Worm (Caenorhabditis elegans): ENCODE measurements around the gene ZK1058.3.

Gene ZK1058.3

DNA sequence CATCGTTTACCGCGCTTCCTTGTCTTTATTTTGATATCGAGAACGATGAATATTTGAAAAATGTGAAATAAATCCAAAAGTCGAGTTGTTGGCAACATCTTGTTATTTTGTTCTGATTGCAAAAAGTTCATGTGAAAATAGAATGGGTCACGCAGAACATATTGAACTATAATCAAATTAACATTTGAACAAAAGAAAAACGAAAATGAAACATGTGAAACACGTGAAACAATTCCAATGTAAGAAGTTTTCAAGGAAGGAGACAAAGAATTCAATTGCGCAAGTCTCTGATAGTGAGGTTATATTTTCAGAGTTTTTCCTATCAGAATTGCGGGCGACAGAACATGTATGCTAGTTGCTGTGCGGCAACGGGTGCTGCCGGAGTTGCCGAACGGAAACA is 12.8 kb downstream of the ZK1058.3 start, which contains the start of gene F37A8.2:
Gene F37A8.2, minus strand, starts transcription at position 101 of the 400 bp plus-strand sequence.
- no peak for TF ChIP-seq pes-1 (GFP tag; IDR thresholded peaks at IDR 0.05)
- no peak for TF ChIP-seq ceh-36 (tag; optimal IDR thresholded peaks at IDR 0.05)
- TF ChIP-seq tbx-11 (GFP tag; IDR thresholded peaks at IDR 0.05): no peak
- TF ChIP-seq B0310.2 (tag; optimal IDR thresholded peaks at IDR 0.05): no peak
- TF ChIP-seq tbx-37 (GFP tag; conservative IDR thresholded peaks at IDR 0.05): no peak
- no peak for TF ChIP-seq ets-7 (tag; optimal IDR thresholded peaks at IDR 0.05)
- TF ChIP-seq ama-1 (optimal IDR thresholded peaks at IDR 0.05): no peak
- TF ChIP-seq F13C5.2 (tag; optimal IDR thresholded peaks at IDR 0.05): no peak
- TF ChIP-seq hmg-4 (GFP tag; optimal IDR thresholded peaks at IDR 0.05): no peak
- TF ChIP-seq hnd-1 (tag; optimal IDR thresholded peaks at IDR 0.05): no peak
- no peak for TF ChIP-seq ceh-13 (GFP tag; optimal IDR thresholded peaks at IDR 0.05)

DNA sequence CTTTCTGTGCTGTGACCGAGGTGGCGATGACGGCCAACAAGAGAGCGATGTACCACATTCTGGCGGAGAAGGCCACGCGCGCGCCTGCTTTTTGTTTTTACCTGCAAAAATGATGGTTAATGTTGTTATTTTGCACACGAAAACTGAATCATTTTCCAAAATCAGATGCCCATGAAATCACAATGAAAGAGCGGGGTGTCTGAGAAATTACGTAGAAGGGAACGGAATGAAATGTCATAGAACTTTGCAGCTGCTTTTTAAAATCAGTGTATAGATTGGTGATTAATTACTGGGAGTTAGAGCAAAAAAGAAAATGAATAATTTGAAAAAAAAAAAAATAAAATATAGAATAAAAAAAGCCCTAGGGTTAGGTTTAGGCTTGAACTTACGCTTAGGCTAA is 17.1 kb downstream of the ZK1058.3 start, which contains the start of gene npl-10:
Gene npl-10, minus strand, starts transcription at position 101 of the 400 bp plus-strand sequence.
- TF ChIP-seq tbx-11 (GFP tag; IDR thresholded peaks at IDR 0.05) (no peak), pes-1 (GFP tag; IDR thresholded peaks at IDR 0.05) (no peak)

DNA sequence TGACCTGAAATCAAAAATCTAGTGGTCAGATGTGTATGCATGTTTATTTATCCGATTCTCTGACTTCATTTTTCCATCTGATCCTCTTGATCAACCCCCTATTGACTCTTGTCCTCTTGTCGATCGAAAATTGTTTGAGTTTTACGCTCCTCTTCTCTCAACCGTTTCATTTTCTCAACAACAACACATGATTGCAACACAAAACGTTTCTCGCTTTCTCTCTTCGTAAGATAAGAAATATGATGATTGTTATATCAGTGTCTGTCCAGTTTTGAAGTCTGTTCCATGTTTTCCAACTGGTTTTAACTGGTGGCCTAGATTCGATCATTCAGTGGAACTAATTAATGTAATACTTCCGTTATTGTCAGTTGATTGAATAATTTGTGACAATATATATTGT is 33.4 kb downstream of the ZK1058.3 start:
- TF ChIP-seq B0310.2 (tag; optimal IDR thresholded peaks at IDR 0.05) (no peak), sea-1 (GFP tag; conservative IDR thresholded peaks at IDR 0.05) (no peak), scrt-1 (GFP tag; IDR thresholded peaks at IDR 0.05) (no peak), tra-4 (tag; optimal IDR thresholded peaks at IDR 0.05) (no peak), hmg-4 (GFP tag; optimal IDR thresholded peaks at IDR 0.05) (no peak), flt-1 (GFP tag; IDR thresholded peaks at IDR 0.05) (no peak), hnd-1 (tag; optimal IDR thresholded peaks at IDR 0.05) (no peak), aly-1 (tag; optimal IDR thresholded peaks at IDR 0.05) (no peak), F13C5.2 (tag; optimal IDR thresholded peaks at IDR 0.05) (no peak), ama-1 (optimal IDR thresholded peaks at IDR 0.05) (no peak), pes-1 (GFP tag; IDR thresholded peaks at IDR 0.05) (no peak), ceh-13 (GFP tag; optimal IDR thresholded peaks at IDR 0.05) (no peak), tbx-37 (GFP tag; conservative IDR thresholded peaks at IDR 0.05) (no peak), ets-7 (tag; optimal IDR thresholded peaks at IDR 0.05) (no peak), tbx-11 (GFP tag; IDR thresholded peaks at IDR 0.05) (no peak), hmbx-1 (tag; optimal IDR thresholded peaks at IDR 0.05) (no peak), ceh-36 (tag; optimal IDR thresholded peaks at IDR 0.05) (no peak)

DNA sequence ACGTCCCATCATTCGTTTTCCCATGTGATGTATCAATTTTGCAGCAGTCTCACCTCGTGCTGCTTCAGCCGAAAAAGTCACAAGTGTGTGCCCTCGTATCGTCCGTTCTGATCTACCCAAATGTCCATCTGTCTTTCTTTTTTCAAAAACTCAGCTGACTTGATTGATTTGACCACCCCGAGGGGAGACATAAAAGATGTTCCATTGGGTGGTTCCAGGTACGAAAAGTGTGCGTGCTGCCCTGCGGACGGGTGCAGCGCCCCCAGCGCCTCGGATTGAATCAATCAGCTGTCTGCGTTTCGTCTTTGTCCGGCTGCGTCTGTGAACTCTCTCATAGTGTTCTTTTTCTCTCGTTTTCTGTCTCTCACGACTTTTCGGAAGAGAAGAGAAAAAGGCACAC is 34.6 kb downstream of the ZK1058.3 start:
- TF ChIP-seq flt-1 (GFP tag; IDR thresholded peaks at IDR 0.05) (no peak), hnd-1 (tag; optimal IDR thresholded peaks at IDR 0.05) (no peak), ceh-13 (GFP tag; optimal IDR thresholded peaks at IDR 0.05) (no peak)

DNA sequence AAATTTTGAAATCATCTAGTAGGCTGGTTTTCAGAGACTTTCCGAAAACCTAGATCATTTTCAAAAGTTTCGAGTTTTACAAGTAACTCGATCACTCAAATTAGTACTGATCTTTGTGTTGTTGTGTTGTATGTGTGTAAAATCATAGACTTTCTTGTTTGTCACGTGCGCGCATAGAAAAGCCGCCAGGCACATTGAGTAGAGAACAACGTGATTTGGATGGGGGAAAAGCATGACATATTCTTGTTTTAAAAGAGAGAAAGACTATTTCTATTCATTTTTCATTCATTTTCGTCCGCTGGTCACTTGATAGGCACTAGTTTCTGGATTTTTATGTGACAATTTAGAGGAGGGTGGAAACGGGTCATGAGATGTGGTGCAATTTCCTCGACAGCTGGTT is 35.6 kb downstream of the ZK1058.3 start:
- TF ChIP-seq sea-1 (GFP tag; conservative IDR thresholded peaks at IDR 0.05): no peak
- TF ChIP-seq ceh-13 (GFP tag; optimal IDR thresholded peaks at IDR 0.05): no peak
- no peak for TF ChIP-seq hmbx-1 (tag; optimal IDR thresholded peaks at IDR 0.05)
- no peak for TF ChIP-seq hnd-1 (tag; optimal IDR thresholded peaks at IDR 0.05)
- TF ChIP-seq pes-1 (GFP tag; IDR thresholded peaks at IDR 0.05): no peak
- no peak for TF ChIP-seq ama-1 (optimal IDR thresholded peaks at IDR 0.05)
- TF ChIP-seq F13C5.2 (tag; optimal IDR thresholded peaks at IDR 0.05): no peak
- no peak for TF ChIP-seq flt-1 (GFP tag; IDR thresholded peaks at IDR 0.05)
- no peak for TF ChIP-seq tbx-37 (GFP tag; conservative IDR thresholded peaks at IDR 0.05)
- TF ChIP-seq aly-1 (tag; optimal IDR thresholded peaks at IDR 0.05): no peak
- no peak for TF ChIP-seq B0310.2 (tag; optimal IDR thresholded peaks at IDR 0.05)
- no peak for TF ChIP-seq tra-4 (tag; optimal IDR thresholded peaks at IDR 0.05)
- no peak for TF ChIP-seq ceh-36 (tag; optimal IDR thresholded peaks at IDR 0.05)
- no peak for TF ChIP-seq scrt-1 (GFP tag; IDR thresholded peaks at IDR 0.05)
- no peak for TF ChIP-seq tbx-11 (GFP tag; IDR thresholded peaks at IDR 0.05)
- TF ChIP-seq hmg-4 (GFP tag; optimal IDR thresholded peaks at IDR 0.05): no peak
- no peak for TF ChIP-seq ets-7 (tag; optimal IDR thresholded peaks at IDR 0.05)

DNA sequence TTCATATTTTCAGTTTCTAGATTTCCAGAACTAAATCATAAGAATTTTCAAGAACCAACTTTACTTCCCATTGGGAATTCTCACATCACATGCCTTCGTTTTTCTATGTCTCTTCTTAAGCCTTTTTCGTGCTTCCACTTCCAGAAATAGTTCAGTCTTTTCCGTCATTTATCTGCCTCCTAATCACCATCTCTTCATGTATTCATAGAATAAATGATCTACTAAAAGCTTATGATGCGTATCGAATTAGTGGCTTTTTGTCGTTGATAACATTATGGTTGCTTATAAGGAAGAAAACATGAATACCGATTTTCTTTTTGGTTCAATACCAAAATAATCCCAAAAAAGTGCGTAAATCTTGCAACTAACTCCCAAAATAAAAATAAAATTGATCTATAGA is 36.2 kb downstream of the ZK1058.3 start:
- TF ChIP-seq F13C5.2 (tag; optimal IDR thresholded peaks at IDR 0.05): no peak
- no peak for TF ChIP-seq hnd-1 (tag; optimal IDR thresholded peaks at IDR 0.05)
- TF ChIP-seq aly-1 (tag; optimal IDR thresholded peaks at IDR 0.05): no peak
- no peak for TF ChIP-seq pes-1 (GFP tag; IDR thresholded peaks at IDR 0.05)
- TF ChIP-seq hmbx-1 (tag; optimal IDR thresholded peaks at IDR 0.05): no peak
- TF ChIP-seq hmg-4 (GFP tag; optimal IDR thresholded peaks at IDR 0.05): no peak
- no peak for TF ChIP-seq tra-4 (tag; optimal IDR thresholded peaks at IDR 0.05)
- no peak for TF ChIP-seq ceh-36 (tag; optimal IDR thresholded peaks at IDR 0.05)
- TF ChIP-seq flt-1 (GFP tag; IDR thresholded peaks at IDR 0.05): no peak
- no peak for TF ChIP-seq sea-1 (GFP tag; conservative IDR thresholded peaks at IDR 0.05)
- no peak for TF ChIP-seq ama-1 (optimal IDR thresholded peaks at IDR 0.05)
- TF ChIP-seq tbx-11 (GFP tag; IDR thresholded peaks at IDR 0.05): no peak
- TF ChIP-seq tbx-37 (GFP tag; conservative IDR thresholded peaks at IDR 0.05): no peak
- TF ChIP-seq ceh-13 (GFP tag; optimal IDR thresholded peaks at IDR 0.05): no peak
- no peak for TF ChIP-seq ets-7 (tag; optimal IDR thresholded peaks at IDR 0.05)
- no peak for TF ChIP-seq B0310.2 (tag; optimal IDR thresholded peaks at IDR 0.05)
- no peak for TF ChIP-seq scrt-1 (GFP tag; IDR thresholded peaks at IDR 0.05)

DNA sequence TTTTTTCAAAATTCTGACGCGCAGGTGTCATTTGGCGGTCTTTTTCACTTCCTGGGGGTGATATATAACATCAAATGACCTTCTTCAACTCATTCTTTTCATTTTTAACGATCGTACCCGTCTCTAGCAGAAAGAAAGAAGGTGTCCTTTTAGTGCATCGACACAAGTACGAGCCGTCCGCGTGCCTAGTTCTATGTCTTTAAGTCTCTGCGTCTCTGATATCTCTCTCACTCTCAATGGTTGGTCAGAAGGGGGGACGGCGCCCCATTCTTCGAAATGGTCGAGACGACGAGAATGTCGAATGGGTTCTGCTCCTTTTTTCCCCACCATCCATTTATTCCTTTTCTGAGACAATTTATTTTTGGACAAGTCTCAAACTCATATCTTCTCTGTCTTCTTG is 37.0 kb downstream of the ZK1058.3 start:
- TF ChIP-seq hmg-4 (GFP tag; optimal IDR thresholded peaks at IDR 0.05): no peak
- TF ChIP-seq sea-1 (GFP tag; conservative IDR thresholded peaks at IDR 0.05): no peak
- no peak for TF ChIP-seq pes-1 (GFP tag; IDR thresholded peaks at IDR 0.05)
- TF ChIP-seq hnd-1 (tag; optimal IDR thresholded peaks at IDR 0.05): no peak
- TF ChIP-seq ceh-13 (GFP tag; optimal IDR thresholded peaks at IDR 0.05): no peak
- no peak for TF ChIP-seq tbx-11 (GFP tag; IDR thresholded peaks at IDR 0.05)
- no peak for TF ChIP-seq ama-1 (optimal IDR thresholded peaks at IDR 0.05)
- TF ChIP-seq ceh-36 (tag; optimal IDR thresholded peaks at IDR 0.05): no peak
- TF ChIP-seq tbx-37 (GFP tag; conservative IDR thresholded peaks at IDR 0.05): no peak
- no peak for TF ChIP-seq flt-1 (GFP tag; IDR thresholded peaks at IDR 0.05)
- no peak for TF ChIP-seq F13C5.2 (tag; optimal IDR thresholded peaks at IDR 0.05)
- TF ChIP-seq hmbx-1 (tag; optimal IDR thresholded peaks at IDR 0.05): no peak
- TF ChIP-seq scrt-1 (GFP tag; IDR thresholded peaks at IDR 0.05): no peak
- no peak for TF ChIP-seq aly-1 (tag; optimal IDR thresholded peaks at IDR 0.05)
- TF ChIP-seq ets-7 (tag; optimal IDR thresholded peaks at IDR 0.05): no peak
- no peak for TF ChIP-seq tra-4 (tag; optimal IDR thresholded peaks at IDR 0.05)
- TF ChIP-seq B0310.2 (tag; optimal IDR thresholded peaks at IDR 0.05): no peak
